Fruit fly (Drosophila melanogaster) whole organism, wandering third instar larva: ENCODE measurements around the gene Polr2F.

ENCODE experiments used
- Abd-B ChIP-seq: fragments of >200 bp; optimal IDR thresholded peaks from 2 replicates; lab custom pipeline; 2017; ENCODE audit warnings: missing biosample characterization, missing genetic modification characterization
- CrebA ChIP-seq: fragments of 200-800 bp; sonication (Bioruptor generic); optimal IDR thresholded peaks from 2 replicates; lab custom pipeline; 2016; ENCODE audit warnings: missing biosample characterization, mild to moderate bottlenecking, missing genetic modification characterization, borderline replicate concordance
- Hr83 ChIP-seq: fragments of 200-300 bp; sonication (Bioruptor generic); optimal IDR thresholded peaks from 2 replicates; lab custom pipeline; 2016; ENCODE audit warnings: missing biosample characterization, mild to moderate bottlenecking, missing genetic modification characterization, moderate library complexity; ENCODE audit not compliant: poor library complexity, severe bottlenecking
- Rel ChIP-seq, 2 experiments: fragments of 200-800 bp; sonication (Bioruptor generic) in 1 of 2; optimal IDR thresholded peaks; 2 replicates in 1 of 2; 3 replicates in 1 of 2; lab custom pipeline; 2016 to 2019; ENCODE audit warnings: mild to moderate bottlenecking in 2 of 2, missing biosample characterization in 2 of 2, missing genetic modification characterization in 2 of 2, moderate library complexity in 1 of 2
- Sp1 ChIP-seq: fragments of 200-800 bp; sonication (Bioruptor generic); optimal IDR thresholded peaks from 3 replicates; lab custom pipeline; 2019; ENCODE audit warnings: missing biosample characterization, mild to moderate bottlenecking, missing genetic modification characterization, moderate library complexity
- brk ChIP-seq: fragments of 200-800 bp; sonication (Bioruptor generic); optimal IDR thresholded peaks from 2 replicates; lab custom pipeline; 2016; ENCODE audit warnings: missing biosample characterization, mild to moderate bottlenecking, missing genetic modification characterization
- jim ChIP-seq: fragments of 175-275, 200-325 bp; sonication (Bioruptor generic); optimal IDR thresholded peaks from 2 replicates; lab custom pipeline; 2016; ENCODE audit warnings: missing biosample characterization, mild to moderate bottlenecking, missing genetic modification characterization
- rgr ChIP-seq: fragments of 200-800 bp; sonication (Bioruptor generic); optimal IDR thresholded peaks from 3 replicates; lab custom pipeline; 2016; ENCODE audit warnings: missing biosample characterization, mild to moderate bottlenecking, missing genetic modification characterization

DNA sequence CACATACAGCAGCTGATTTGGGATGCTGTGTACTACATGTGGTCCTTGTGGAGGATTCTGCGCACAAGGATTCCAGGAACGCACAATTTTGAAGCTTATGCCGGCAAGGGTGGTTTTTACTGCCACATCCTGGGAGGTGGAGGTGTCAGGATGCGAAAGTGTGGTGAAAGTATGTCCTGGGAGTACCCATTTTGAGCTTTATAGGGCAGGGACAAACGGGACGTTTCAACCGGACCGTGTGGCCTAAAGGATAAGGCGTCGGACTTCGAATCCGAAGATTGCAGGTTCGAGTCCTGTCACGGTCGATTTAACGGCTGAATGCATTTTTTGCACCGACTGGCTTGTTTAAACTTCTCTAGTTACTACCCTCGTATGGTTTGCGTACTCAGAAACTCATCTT is 16.4 kb downstream of the Polr2F start:
- TF ChIP-seq Sp1 (GFP tag; lab: Kevin White, UChicago), result no peak
- TF ChIP-seq Rel (GFP tag; optimal IDR thresholded peaks at IDR 0.05; lab: Kevin White, UChicago), result no peak
- TF ChIP-seq Rel (tag; optimal IDR thresholded peaks at IDR 0.05; lab: Kevin White, UChicago), result no peak
- no peak for TF ChIP-seq rgr (GFP tag; lab: Kevin White, UChicago)
- no peak for TF ChIP-seq Abd-B
- TF ChIP-seq Hr83 (GFP tag; lab: Kevin White, UChicago), result no peak
- no peak for TF ChIP-seq jim
- TF ChIP-seq brk (GFP tag; lab: Kevin White, UChicago), result no peak
- TF ChIP-seq CrebA (GFP tag; lab: Kevin White, UChicago), result no peak
